Worm (Caenorhabditis elegans) whole organism, L2 larva: Measurements from ENCODE around the gene T04F8.2.

Source experiments
- ama-1 ChIP-seq: fragments of 150-350 bp; optimal IDR thresholded peaks from 2 replicates; lab custom pipeline; 2018; ENCODE audit warnings: inconsistent platforms
- fos-1 ChIP-seq: fragments of 150-350 bp; optimal IDR thresholded peaks from 2 replicates; lab custom pipeline; 2014; ENCODE audit warnings: missing biosample characterization, missing genetic modification characterization
- nhr-12 ChIP-seq: fragments of 150-350 bp; optimal IDR thresholded peaks from 2 replicates; lab custom pipeline; 2014; ENCODE audit warnings: missing biosample characterization, missing genetic modification characterization
- zag-1 ChIP-seq: fragments of 150-350 bp; optimal IDR thresholded peaks from 2 replicates; lab custom pipeline; 2014; ENCODE audit warnings: missing biosample characterization, missing genetic modification characterization

- TF ChIP-seq zag-1 (tag; lab: Kevin White, UChicago) (no peak), ama-1 (lab: Kevin White, UChicago) (no peak), nhr-12 (tag; lab: Kevin White, UChicago) (no peak), fos-1 (tag; lab: Kevin White, UChicago) (peak; percentile 82)
These were observed at the start of gene T04F8.2 for ce11 chrX:11656519-11657006.
